Fruit fly (Drosophila melanogaster): ENCODE results near the gene CG3168.

DNA sequence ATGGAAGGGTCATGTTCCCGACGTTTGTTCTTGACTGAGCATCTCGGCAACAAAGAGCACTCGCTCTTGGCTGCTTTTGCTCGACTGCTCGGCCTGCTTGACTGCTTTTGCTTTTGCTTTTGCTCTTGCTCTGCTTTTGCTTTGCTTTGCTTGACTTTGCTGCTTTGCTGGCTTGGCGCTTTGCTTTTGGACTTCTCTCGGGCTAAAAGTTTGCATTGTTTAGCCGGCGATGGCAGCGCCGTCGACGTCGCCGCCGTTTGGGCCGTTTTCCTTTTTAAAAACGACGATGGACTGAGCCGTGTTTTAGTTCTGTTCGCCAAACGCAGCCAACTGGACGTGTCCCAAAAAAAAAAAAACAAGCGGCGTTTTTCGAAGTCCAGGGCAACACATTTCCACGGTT is 7.5 kb upstream of the CG3168 start, which contains the start of gene CG14439:
- TF ChIP-seq CG6854 (GFP tag; optimal IDR thresholded peaks at IDR 0.05), result no peak
- TF ChIP-seq corto (GFP tag; optimal IDR thresholded peaks at IDR 0.05), result no peak
- no peak for TF ChIP-seq cas (GFP tag; IDR thresholded peaks at IDR 0.05)
- no peak for TF ChIP-seq dmrt99B (tag; optimal IDR thresholded peaks at IDR 0.05)
- TF ChIP-seq CG12299 (tag; optimal IDR thresholded peaks at IDR 0.05), result no peak
- TF ChIP-seq CG2129 (GFP tag; IDR thresholded peaks at IDR 0.05; ENCODE audit: partially characterized antibody), result no peak

All from whole organism, embryonic.